Fruit fly (Drosophila melanogaster) whole organism, wandering third instar larva: Measurements from ENCODE around the gene Nup98-96.

Experiments
- Abd-B ChIP-seq: fragments of >200 bp; optimal IDR thresholded peaks from 2 replicates; lab custom pipeline; 2017; ENCODE audit warnings: missing biosample characterization, missing genetic modification characterization
- CG32264 ChIP-seq: fragments of 200-800 bp; sonication (Bioruptor generic); optimal IDR thresholded peaks from 2 replicates; lab custom pipeline; 2016; ENCODE audit warnings: missing biosample characterization, missing genetic modification characterization
- CG9705 ChIP-seq: fragments of 200-800 bp; sonication (Bioruptor generic); optimal IDR thresholded peaks from 2 replicates; lab custom pipeline; 2018; ENCODE audit warnings: missing biosample characterization, mild to moderate bottlenecking, missing genetic modification characterization
- CrebA ChIP-seq: fragments of 200-800 bp; sonication (Bioruptor generic); optimal IDR thresholded peaks from 2 replicates; lab custom pipeline; 2016; ENCODE audit warnings: missing biosample characterization, mild to moderate bottlenecking, missing genetic modification characterization, borderline replicate concordance
- Dfd ChIP-seq: fragments of >200 bp; optimal IDR thresholded peaks from 2 replicates; lab custom pipeline; 2017; ENCODE audit warnings: missing biosample characterization, missing genetic modification characterization
- Dif ChIP-seq: fragments of 200-275, 200-300 bp; sonication (Bioruptor generic); optimal IDR thresholded peaks from 2 replicates; lab custom pipeline; 2018; ENCODE audit warnings: missing biosample characterization, missing genetic modification characterization; ENCODE audit not compliant: partially characterized antibody
- GATAd ChIP-seq: sonication (Bioruptor generic); optimal IDR thresholded peaks from 2 replicates; lab custom pipeline; 2016; ENCODE audit warnings: missing biosample characterization, missing genetic modification characterization
- HLH106 ChIP-seq: fragments of 200-800 bp; optimal IDR thresholded peaks from 3 replicates; lab custom pipeline; 2019; ENCODE audit warnings: missing biosample characterization, mild to moderate bottlenecking, missing genetic modification characterization, moderate library complexity
- Hnf4 ChIP-seq: fragments of 200-800 bp; sonication (Bioruptor generic); optimal IDR thresholded peaks from 2 replicates; lab custom pipeline; 2016; ENCODE audit warnings: missing biosample characterization, mild to moderate bottlenecking, missing genetic modification characterization
- Hr78 ChIP-seq: fragments of >200 bp; optimal IDR thresholded peaks from 2 replicates; lab custom pipeline; 2017; ENCODE audit warnings: missing biosample characterization, missing genetic modification characterization
- Hr83 ChIP-seq: fragments of 200-300 bp; sonication (Bioruptor generic); optimal IDR thresholded peaks from 2 replicates; lab custom pipeline; 2016; ENCODE audit warnings: missing biosample characterization, mild to moderate bottlenecking, missing genetic modification characterization, moderate library complexity; ENCODE audit not compliant: poor library complexity, severe bottlenecking
- Jra ChIP-seq: sonication (Bioruptor generic); optimal IDR thresholded peaks from 2 replicates; lab custom pipeline; 2016; ENCODE audit warnings: missing biosample characterization, missing genetic modification characterization
- Mio ChIP-seq: sonication (Bioruptor generic); optimal IDR thresholded peaks from 2 replicates; lab custom pipeline; 2016; ENCODE audit warnings: missing biosample characterization, missing genetic modification characterization
- Myc ChIP-seq: fragments of >200 bp; optimal IDR thresholded peaks from 2 replicates; lab custom pipeline; 2017
- N ChIP-seq: fragments of >200 bp; optimal IDR thresholded peaks from 2 replicates; lab custom pipeline; 2018; ENCODE audit warnings: missing biosample characterization, missing external identifiers, missing genetic modification characterization
- OdsH ChIP-seq: fragments of 200-800 bp; sonication (Bioruptor generic); optimal IDR thresholded peaks from 2 replicates; lab custom pipeline; 2016; ENCODE audit warnings: missing biosample characterization, mild to moderate bottlenecking, missing genetic modification characterization
- Rel ChIP-seq, 2 experiments: fragments of 200-800 bp; sonication (Bioruptor generic) in 1 of 2; optimal IDR thresholded peaks; 2 replicates in 1 of 2; 3 replicates in 1 of 2; lab custom pipeline; 2016 to 2019; ENCODE audit warnings: mild to moderate bottlenecking in 2 of 2, missing biosample characterization in 2 of 2, missing genetic modification characterization in 2 of 2, moderate library complexity in 1 of 2
- Sp1 ChIP-seq: fragments of 200-800 bp; sonication (Bioruptor generic); optimal IDR thresholded peaks from 3 replicates; lab custom pipeline; 2019; ENCODE audit warnings: missing biosample characterization, mild to moderate bottlenecking, missing genetic modification characterization, moderate library complexity
- Vsx2 ChIP-seq: fragments of 200-300, 225-300 bp; sonication (Bioruptor generic); optimal IDR thresholded peaks from 2 replicates; lab custom pipeline; 2018; ENCODE audit warnings: missing biosample characterization, missing genetic modification characterization; ENCODE audit not compliant: partially characterized antibody
- br ChIP-seq: fragments of 200-800 bp; sonication (Bioruptor generic); optimal IDR thresholded peaks from 2 replicates; lab custom pipeline; 2016; ENCODE audit warnings: missing biosample characterization, missing genetic modification characterization
- brk ChIP-seq: fragments of 200-800 bp; sonication (Bioruptor generic); optimal IDR thresholded peaks from 2 replicates; lab custom pipeline; 2016; ENCODE audit warnings: missing biosample characterization, mild to moderate bottlenecking, missing genetic modification characterization
- dl ChIP-seq, 2 experiments: fragments of 175-275, 200-275 bp in 1 of 2; fragments of 200-275 bp in 1 of 2; sonication (Bioruptor generic); optimal IDR thresholded peaks; lab custom pipeline; 2018; ENCODE audit warnings: mild to moderate bottlenecking in 2 of 2, missing biosample characterization in 2 of 2, missing genetic modification characterization in 2 of 2, moderate library complexity in 2 of 2; ENCODE audit not compliant: partially characterized antibody in 2 of 2, insufficient read depth in 1 of 2
- dmrt93B ChIP-seq: fragments of 200-800 bp; sonication (Bioruptor generic); optimal IDR thresholded peaks from 2 replicates; lab custom pipeline; 2018; ENCODE audit warnings: missing biosample characterization, mild to moderate bottlenecking, missing genetic modification characterization
- dsf ChIP-seq: sonication (Bioruptor generic); optimal IDR thresholded peaks from 2 replicates; lab custom pipeline; 2016; ENCODE audit warnings: missing biosample characterization, missing genetic modification characterization, borderline replicate concordance
- ey ChIP-seq: fragments of 200-800 bp; sonication (Bioruptor generic); optimal IDR thresholded peaks from 2 replicates; lab custom pipeline; 2016; ENCODE audit warnings: missing biosample characterization, missing genetic modification characterization
- foxo ChIP-seq, 2 experiments: fragments of 200-800 bp; sonication (Bioruptor generic); optimal IDR thresholded peaks; 2 replicates in 1 of 2; 3 replicates in 1 of 2; lab custom pipeline; 2016 to 2017; ENCODE audit warnings: missing biosample characterization in 2 of 2, missing genetic modification characterization in 2 of 2
- fru ChIP-seq: fragments of 200-800 bp; sonication (Bioruptor generic); optimal IDR thresholded peaks from 3 replicates; lab custom pipeline; 2016; ENCODE audit warnings: missing biosample characterization, mild to moderate bottlenecking, missing genetic modification characterization
- h ChIP-seq: fragments of 200-800 bp; sonication (Bioruptor generic); optimal IDR thresholded peaks from 3 replicates; lab custom pipeline; 2016; ENCODE audit warnings: missing biosample characterization, mild to moderate bottlenecking, missing genetic modification characterization
- jim ChIP-seq: fragments of 175-275, 200-325 bp; sonication (Bioruptor generic); optimal IDR thresholded peaks from 2 replicates; lab custom pipeline; 2016; ENCODE audit warnings: missing biosample characterization, mild to moderate bottlenecking, missing genetic modification characterization
- lola ChIP-seq: fragments of >200 bp; optimal IDR thresholded peaks from 2 replicates; lab custom pipeline; 2017; ENCODE audit warnings: missing biosample characterization, missing genetic modification characterization
- pan ChIP-seq: fragments of >200 bp; optimal IDR thresholded peaks from 2 replicates; lab custom pipeline; 2017
- psq ChIP-seq: fragments of 200-800 bp; sonication (Bioruptor generic); optimal IDR thresholded peaks from 3 replicates; lab custom pipeline; 2017; ENCODE audit warnings: missing biosample characterization, mild to moderate bottlenecking, missing genetic modification characterization, moderate library complexity
- rgr ChIP-seq: fragments of 200-800 bp; sonication (Bioruptor generic); optimal IDR thresholded peaks from 3 replicates; lab custom pipeline; 2016; ENCODE audit warnings: missing biosample characterization, mild to moderate bottlenecking, missing genetic modification characterization
- sage ChIP-seq: fragments of 200-800 bp; sonication (Bioruptor generic); optimal IDR thresholded peaks from 2 replicates; lab custom pipeline; 2016; ENCODE audit warnings: missing biosample characterization, mild to moderate bottlenecking, missing genetic modification characterization
- sv ChIP-seq: fragments of 200-800 bp; sonication (Bioruptor generic); optimal IDR thresholded peaks from 3 replicates; lab custom pipeline; 2016; ENCODE audit warnings: missing biosample characterization, missing genetic modification characterization
- tai ChIP-seq: sonication (Bioruptor generic); optimal IDR thresholded peaks from 2 replicates; lab custom pipeline; 2016; ENCODE audit warnings: missing biosample characterization, missing genetic modification characterization
- usp ChIP-seq: fragments of >200 bp; optimal IDR thresholded peaks from 2 replicates; lab custom pipeline; 2017; ENCODE audit warnings: missing biosample characterization, missing genetic modification characterization
- woc ChIP-seq: sonication (Bioruptor generic); optimal IDR thresholded peaks from 2 replicates; lab custom pipeline; 2016; ENCODE audit warnings: missing biosample characterization, mild to moderate bottlenecking, missing genetic modification characterization

The Nup98-96 gene

dm6 chr3R:23757912-23758607, 23.4 kb downstream of the Nup98-96 start, which contains the start of the genes PTPMT1 and Hrd3:
TSS of gene PTPMT1 (plus strand) at chr3R:23758339.
TSS of gene Hrd3 (minus strand) at chr3R:23758557.
- no peak for TF ChIP-seq pan (lab: Kevin White, UChicago)
- TF ChIP-seq brk (GFP tag; lab: Kevin White, UChicago), result no peak
- TF ChIP-seq Hnf4 (GFP tag; lab: Kevin White, UChicago), result peak; percentile 95
- TF ChIP-seq sage (GFP tag; lab: Kevin White, UChicago), result peak; percentile 96
- no peak for TF ChIP-seq Dfd
- peak; percentile 99 for TF ChIP-seq fru (GFP tag; lab: Kevin White, UChicago)
- TF ChIP-seq tai (GFP tag; lab: Kevin White, UChicago), result no peak
- peak; percentile 1 for TF ChIP-seq Dif
- TF ChIP-seq N (GFP tag; lab: Kevin White, UChicago), result no peak
- TF ChIP-seq ey, result peak; percentile 97
- TF ChIP-seq psq (GFP tag; lab: Kevin White, UChicago), result peak; percentile 97
- peak; percentile 98 for TF ChIP-seq br (GFP tag; lab: Kevin White, UChicago)
- peak; percentile 94 for TF ChIP-seq woc (GFP tag; lab: Kevin White, UChicago)
- TF ChIP-seq HLH106, result peak; percentile 99
- peak; percentile 99 for TF ChIP-seq dmrt93B (GFP tag; lab: Kevin White, UChicago)
- TF ChIP-seq dsf (GFP tag; lab: Kevin White, UChicago), result peak; percentile 93
- TF ChIP-seq foxo (GFP tag; optimal IDR thresholded peaks at IDR 0.05; lab: Kevin White, UChicago), result peak; percentile 92 to 99
- TF ChIP-seq Jra (GFP tag; lab: Kevin White, UChicago), result peak; percentile 97
- no peak for TF ChIP-seq Abd-B (GFP tag; lab: Kevin White, UChicago)
- TF ChIP-seq Mio (GFP tag; lab: Kevin White, UChicago), result peak; percentile 85
- peak; percentile 81 for TF ChIP-seq Rel (GFP tag; optimal IDR thresholded peaks at IDR 0.05; lab: Kevin White, UChicago)
- peak; percentile 89 for TF ChIP-seq Rel (tag; optimal IDR thresholded peaks at IDR 0.05; lab: Kevin White, UChicago)
- TF ChIP-seq GATAd, result peak; percentile 95
- TF ChIP-seq Vsx2, result no peak
- TF ChIP-seq h, result peak; percentile 99
- TF ChIP-seq Myc (lab: Kevin White, UChicago), result no peak
- no peak for TF ChIP-seq dl (GFP tag; optimal IDR thresholded peaks at IDR 0.05; lab: Kevin White, UChicago; ENCODE audit: insufficient read depth in 1 of 2, partially characterized antibody in 2 of 2)
- no peak for TF ChIP-seq Hr78 (GFP tag; lab: Kevin White, UChicago)
- TF ChIP-seq CrebA, result no peak
- peak; percentile 98 for TF ChIP-seq rgr
- TF ChIP-seq CG32264 (GFP tag; lab: Kevin White, UChicago), result peak; percentile 90
- TF ChIP-seq CG9705 (GFP tag; lab: Kevin White, UChicago), result peak; percentile 96
- peak; percentile 85 for TF ChIP-seq Hr83 (GFP tag; lab: Kevin White, UChicago)
- TF ChIP-seq jim (GFP tag; lab: Kevin White, UChicago), result peak; percentile 68
- peak; percentile 99 for TF ChIP-seq sv (GFP tag; lab: Kevin White, UChicago)
- TF ChIP-seq usp (GFP tag; lab: Kevin White, UChicago), result no peak
- TF ChIP-seq Sp1 (GFP tag; lab: Kevin White, UChicago), result peak; percentile 99
- no peak for TF ChIP-seq lola (GFP tag; lab: Kevin White, UChicago)
- TF ChIP-seq OdsH (GFP tag; lab: Kevin White, UChicago), result peak; percentile 98

dm6 chr3R:23752728-23753127, 28.7 kb downstream of the Nup98-96 start, which contains the start of the genes RanBP3 and Rpt5:
TSS of gene RanBP3 (minus strand) at chr3R:23752834.
TSS of gene Rpt5 (plus strand) at chr3R:23752876.
- TF ChIP-seq Dif (peak; percentile 16), sage (GFP tag; lab: Kevin White, UChicago) (no peak), Vsx2 (no peak), sv (GFP tag; lab: Kevin White, UChicago) (no peak), pan (lab: Kevin White, UChicago) (no peak), ey (peak; percentile 46), psq (GFP tag; lab: Kevin White, UChicago) (peak; percentile 55), foxo (GFP tag; optimal IDR thresholded peaks at IDR 0.05; lab: Kevin White, UChicago) (peak in 1 of 2 experiments; percentile 85), CrebA (no peak), N (GFP tag; lab: Kevin White, UChicago) (no peak), br (GFP tag; lab: Kevin White, UChicago) (peak; percentile 83), HLH106 (peak; percentile 51), Mio (GFP tag; lab: Kevin White, UChicago) (peak; percentile 44), Jra (GFP tag; lab: Kevin White, UChicago) (no peak), CG9705 (GFP tag; lab: Kevin White, UChicago) (peak; percentile 53), Sp1 (GFP tag; lab: Kevin White, UChicago) (peak; percentile 67), jim (GFP tag; lab: Kevin White, UChicago) (no peak), Hnf4 (GFP tag; lab: Kevin White, UChicago) (no peak), Hr78 (GFP tag; lab: Kevin White, UChicago) (no peak), dsf (GFP tag; lab: Kevin White, UChicago) (no peak), OdsH (GFP tag; lab: Kevin White, UChicago) (peak; percentile 73), usp (GFP tag; lab: Kevin White, UChicago) (no peak), woc (GFP tag; lab: Kevin White, UChicago) (no peak), GATAd (no peak), Rel (GFP tag; optimal IDR thresholded peaks at IDR 0.05; lab: Kevin White, UChicago) (no peak), Rel (tag; optimal IDR thresholded peaks at IDR 0.05; lab: Kevin White, UChicago) (peak; percentile 70), dl (GFP tag; optimal IDR thresholded peaks at IDR 0.05; lab: Kevin White, UChicago; ENCODE audit: insufficient read depth in 1 of 2, partially characterized antibody in 2 of 2) (no peak), tai (GFP tag; lab: Kevin White, UChicago) (no peak), rgr (peak; percentile 86), h (peak; percentile 85), Dfd (no peak), dmrt93B (GFP tag; lab: Kevin White, UChicago) (no peak), Abd-B (GFP tag; lab: Kevin White, UChicago) (no peak), CG32264 (GFP tag; lab: Kevin White, UChicago) (peak; percentile 47), brk (GFP tag; lab: Kevin White, UChicago) (no peak), fru (GFP tag; lab: Kevin White, UChicago) (peak; percentile 71), Myc (lab: Kevin White, UChicago) (peak; percentile 32), Hr83 (GFP tag; lab: Kevin White, UChicago) (peak; percentile 94), lola (GFP tag; lab: Kevin White, UChicago) (no peak)
- TF ChIP-seq, all 38 proteins: peak for 17
